Worm (Caenorhabditis elegans) whole organism, midembryonic: ENCODE data around the gene ttr-48.

ENCODE experiments used
- T22C8.4 ChIP-seq: fragments of 200-800 bp; sonication (Bioruptor generic); IDR thresholded peaks from 2 replicates; pipeline ENCODE4 v1.3.6; 2022; ENCODE audit warnings: missing genetic modification characterization, missing compliant biosample characterization
- cog-1 ChIP-seq: sonication (generic microtip); optimal IDR thresholded peaks from 2 replicates; lab custom pipeline; 2016; ENCODE audit warnings: missing genetic modification characterization, missing compliant biosample characterization
- flt-1 ChIP-seq: fragments of 200-800 bp; sonication (Bioruptor generic); IDR thresholded peaks from 2 replicates; pipeline ENCODE4 v1.3.6; 2022; ENCODE audit warnings: missing genetic modification characterization, missing compliant biosample characterization
- klf-2 ChIP-seq: fragments of 200-800 bp; sonication (Bioruptor generic); conservative IDR thresholded peaks from 2 replicates; pipeline ENCODE4 v1.3.6; 2022; ENCODE audit warnings: missing genetic modification reagents, missing genetic modification characterization, missing compliant biosample characterization
- med-1 ChIP-seq: sonication (generic microtip); optimal IDR thresholded peaks from 2 replicates; lab custom pipeline; 2017; ENCODE audit warnings: missing genetic modification characterization, mild to moderate bottlenecking, missing compliant biosample characterization, antibody characterized with exemption, missing genetic modification reagents; ENCODE audit not compliant: insufficient read depth
- tab-1 ChIP-seq: fragments of 200-800 bp; sonication (Bioruptor generic); IDR thresholded peaks from 2 replicates; pipeline ENCODE4 v1.3.6; 2022; ENCODE audit warnings: missing genetic modification characterization, missing compliant biosample characterization
- ztf-29 ChIP-seq: fragments of 200-800 bp; sonication (Bioruptor generic); IDR thresholded peaks from 2 replicates; pipeline ENCODE4 v1.3.6; 2022; ENCODE audit warnings: missing genetic modification reagents, missing genetic modification characterization, missing compliant biosample characterization

ce11 chrX:3858355-3858754 lies 16.1 kb upstream of the ttr-48 start:
- TF ChIP-seq tab-1 (GFP tag; lab: Robert Waterston, UW): no peak
- no peak for TF ChIP-seq flt-1
- TF ChIP-seq ztf-29 (GFP tag; lab: Robert Waterston, UW): no peak
- no peak for TF ChIP-seq cog-1 (tag; lab: Kevin White, UChicago)
- TF ChIP-seq T22C8.4 (GFP tag; lab: Robert Waterston, UW): no peak
- TF ChIP-seq med-1 (GFP tag; lab: Kevin White, UChicago): no peak
- TF ChIP-seq klf-2 (GFP tag; lab: Robert Waterston, UW): no peak
